Fruit fly (Drosophila melanogaster): ENCODE results near the gene lmgB.

lmgB gene

dm6 chr2L:8517256-8517694 lies 11.1 kb downstream of the lmgB start, which contains the start of the genes mRpL51 and Uba4 (continued):
- peak; percentile 26 for TF ChIP-seq gfzf (GFP tag; optimal IDR thresholded peaks at IDR 0.05)
- peak; percentile 50; the same call in 1 of the 2 replicates for TF ChIP-seq Bgb (GFP tag; IDR thresholded peaks at IDR 0.05; ENCODE audit: partially characterized antibody)
- peak; percentile 39; the same call in 1 of the 3 replicates for TF ChIP-seq row (GFP tag; IDR thresholded peaks at IDR 0.05)
- peak; percentile 59; the same call in 2 of the 3 replicates for TF ChIP-seq CG16813 (GFP tag; IDR thresholded peaks at IDR 0.05; ENCODE audit: partially characterized antibody)
- TF ChIP-seq knrl (GFP tag; IDR thresholded peaks at IDR 0.05; ENCODE audit: partially characterized antibody), result peak; percentile 54; the same call in 1 of the 3 replicates
- TF ChIP-seq E2f1 (GFP tag; IDR thresholded peaks at IDR 0.05), result no peak
- TF ChIP-seq CG3281 (GFP tag; optimal IDR thresholded peaks at IDR 0.05), result peak; percentile 23
- TF ChIP-seq inv (GFP tag; IDR thresholded peaks at IDR 0.05; ENCODE audit: partially characterized antibody), result no peak
- TF ChIP-seq cwo (GFP tag; optimal IDR thresholded peaks at IDR 0.05), result no peak
- TF ChIP-seq hbn (GFP tag; IDR thresholded peaks at IDR 0.05; ENCODE audit: partially characterized antibody), result peak; percentile 40; the same call in 1 of the 2 replicates
- TF ChIP-seq sim (GFP tag; IDR thresholded peaks at IDR 0.05), result no peak
- peak; percentile 57 for TF ChIP-seq exex (tag; optimal IDR thresholded peaks at IDR 0.05)
- peak; percentile 96 for TF ChIP-seq Med (GFP tag)
- no peak for TF ChIP-seq Ptx1 (GFP tag; IDR thresholded peaks at IDR 0.05)
- TF ChIP-seq lilli (GFP tag; optimal IDR thresholded peaks at IDR 0.05), result peak; percentile 72
- no peak for TF ChIP-seq jing (GFP tag; optimal IDR thresholded peaks at IDR 0.05)
- peak; percentile 1 for TF ChIP-seq Hr3 (GFP tag; optimal IDR thresholded peaks at IDR 0.05)
- peak; percentile 9 for TF ChIP-seq CG13296 (GFP tag; optimal IDR thresholded peaks at IDR 0.05)
- peak; percentile 10 for TF ChIP-seq CG15601 (tag; optimal IDR thresholded peaks at IDR 0.05)
- no peak for TF ChIP-seq pb (GFP tag; optimal IDR thresholded peaks at IDR 0.05)
- TF ChIP-seq CG12391 (tag; optimal IDR thresholded peaks at IDR 0.05), result peak; percentile 53
- peak; percentile 42; the same call in 1 of the 2 replicates for TF ChIP-seq bbx (GFP tag; IDR thresholded peaks at IDR 0.05; ENCODE audit: partially characterized antibody)
- TF ChIP-seq Opbp (GFP tag; IDR thresholded peaks at IDR 0.05; ENCODE audit: partially characterized antibody), result peak; percentile 37; the same call in 1 of the 3 replicates
- no peak for TF ChIP-seq ci (GFP tag; IDR thresholded peaks at IDR 0.05)
- TF ChIP-seq Doc3 (GFP tag; IDR thresholded peaks at IDR 0.05; ENCODE audit: partially characterized antibody), result peak; percentile 51; the same call in 1 of the 3 replicates
- TF ChIP-seq CG2129 (GFP tag; IDR thresholded peaks at IDR 0.05; ENCODE audit: partially characterized antibody), result peak; percentile 11; the same call in 1 of the 2 replicates
- TF ChIP-seq fu2 (GFP tag; optimal IDR thresholded peaks at IDR 0.05), result peak; percentile 34
- TF ChIP-seq Hand (GFP tag; optimal IDR thresholded peaks at IDR 0.05), result peak; percentile 31
- peak; percentile 26 for TF ChIP-seq chn (GFP tag; optimal IDR thresholded peaks at IDR 0.05)
- peak; percentile 61 for TF ChIP-seq Elba2 (GFP tag; optimal IDR thresholded peaks at IDR 0.05)
- peak; percentile 90 for TF ChIP-seq CG2116 (GFP tag; optimal IDR thresholded peaks at IDR 0.05)
- TF ChIP-seq Xbp1 (GFP tag; optimal IDR thresholded peaks at IDR 0.05), result peak; percentile 39
- peak; percentile 22 for TF ChIP-seq CG5245 (GFP tag; optimal IDR thresholded peaks at IDR 0.05)
- peak; percentile 47 for TF ChIP-seq Ets97D (GFP tag; optimal IDR thresholded peaks at IDR 0.05)
- no peak for TF ChIP-seq CG5180 (GFP tag; optimal IDR thresholded peaks at IDR 0.05)
- TF ChIP-seq CG31365 (tag; optimal IDR thresholded peaks at IDR 0.05), result no peak
- TF ChIP-seq CrebB (tag; optimal IDR thresholded peaks at IDR 0.05), result no peak
- TF ChIP-seq sna (GFP tag; IDR thresholded peaks at IDR 0.05; ENCODE audit: partially characterized antibody), result peak; percentile 78; the same call in 1 of the 2 replicates
- peak; percentile 79 for TF ChIP-seq CG13287 (GFP tag; IDR thresholded peaks at IDR 0.05; ENCODE audit: partially characterized antibody)
- TF ChIP-seq nerfin-1 (tag; optimal IDR thresholded peaks at IDR 0.05), result peak; percentile 79
- TF ChIP-seq CG4424 (GFP tag; optimal IDR thresholded peaks at IDR 0.05), result peak; percentile 42
- TF ChIP-seq Dll (GFP tag; IDR thresholded peaks at IDR 0.05; ENCODE audit: partially characterized antibody), result peak; percentile 73; the same call in 3 of the 4 replicates
- no peak for TF ChIP-seq CG2202 (tag; optimal IDR thresholded peaks at IDR 0.05)
- no peak for TF ChIP-seq CG12942 (GFP tag; optimal IDR thresholded peaks at IDR 0.05)
- peak; percentile 69 for TF ChIP-seq E2f2 (GFP tag; IDR thresholded peaks at IDR 0.05)
- TF ChIP-seq CG1024 (GFP tag; IDR thresholded peaks at IDR 0.05), result no peak
- no peak for TF ChIP-seq CG43689 (GFP tag; IDR thresholded peaks at IDR 0.05)
- TF ChIP-seq CG17829 (tag; optimal IDR thresholded peaks at IDR 0.05), result peak; percentile 38
